Worm (Caenorhabditis elegans) whole organism, mixed stage, embryonic: ENCODE data around the gene nhr-41.

Experiments used
- M03D4.4 ChIP-seq: sonication (generic microtip); optimal IDR thresholded peaks from 2 replicates; lab custom pipeline; 2017; ENCODE audit warnings: mild to moderate bottlenecking, missing genetic modification characterization, missing compliant biosample characterization
- bed-3 ChIP-seq: fragments of 200-800 bp; sonication (Bioruptor generic); optimal IDR thresholded peaks from 3 replicates; lab custom pipeline; 2018; ENCODE audit warnings: mild to moderate bottlenecking, missing genetic modification characterization, moderate library complexity, missing compliant biosample characterization
- blmp-1 ChIP-seq: fragments of 150-350 bp; optimal IDR thresholded peaks from 2 replicates; lab custom pipeline; 2014; ENCODE audit warnings: missing biosample characterization, missing genetic modification characterization
- ceh-39 ChIP-seq: fragments of 150-350 bp; optimal IDR thresholded peaks from 2 replicates; lab custom pipeline; 2014; ENCODE audit warnings: missing biosample characterization, missing genetic modification characterization
- ceh-43 ChIP-seq: fragments of 200-800 bp; sonication (Bioruptor generic); optimal IDR thresholded peaks from 2 replicates; lab custom pipeline; 2018; ENCODE audit warnings: mild to moderate bottlenecking, missing genetic modification characterization, moderate library complexity, missing compliant biosample characterization
- ceh-83 ChIP-seq: fragments of 200-800 bp; sonication (Bioruptor generic); optimal IDR thresholded peaks from 2 replicates; lab custom pipeline; 2018; ENCODE audit warnings: mild to moderate bottlenecking, missing genetic modification characterization, missing compliant biosample characterization
- cnd-1 ChIP-seq: fragments of 200-800 bp; sonication (Bioruptor generic); optimal IDR thresholded peaks from 2 replicates; lab custom pipeline; 2018; ENCODE audit warnings: mild to moderate bottlenecking, missing genetic modification characterization, missing compliant biosample characterization
- drap-1 ChIP-seq: fragments of 200-800 bp; sonication (Bioruptor generic); optimal IDR thresholded peaks from 3 replicates; lab custom pipeline; 2018; ENCODE audit warnings: mild to moderate bottlenecking, missing genetic modification characterization, missing compliant biosample characterization
- elt-1 ChIP-seq: sonication (generic microtip); optimal IDR thresholded peaks from 2 replicates; lab custom pipeline; 2017; ENCODE audit warnings: missing genetic modification characterization, mild to moderate bottlenecking, missing compliant biosample characterization, antibody characterized with exemption, moderate library complexity, borderline replicate concordance; ENCODE audit not compliant: insufficient read depth
- flh-1 ChIP-seq: fragments of 200-800 bp; sonication (Bioruptor generic); optimal IDR thresholded peaks from 2 replicates; lab custom pipeline; 2018; ENCODE audit warnings: mild to moderate bottlenecking, missing genetic modification characterization, moderate library complexity, missing compliant biosample characterization
- ham-2 ChIP-seq: fragments of 200-800 bp; sonication (Bioruptor generic); optimal IDR thresholded peaks from 2 replicates; lab custom pipeline; 2018; ENCODE audit warnings: mild to moderate bottlenecking, missing genetic modification characterization, missing compliant biosample characterization
- hlh-1 ChIP-seq: fragments of 150-350 bp; optimal IDR thresholded peaks from 2 replicates; lab custom pipeline; 2014; ENCODE audit warnings: missing biosample characterization, missing genetic modification reagents, missing genetic modification characterization
- lin-13 ChIP-seq: fragments of 150-350 bp; optimal IDR thresholded peaks from 2 replicates; lab custom pipeline; 2014; ENCODE audit warnings: missing biosample characterization, missing genetic modification characterization
- lin-32 ChIP-seq: fragments of 200-800 bp; sonication (Bioruptor generic); optimal IDR thresholded peaks from 2 replicates; lab custom pipeline; 2018; ENCODE audit warnings: mild to moderate bottlenecking, missing genetic modification characterization, missing compliant biosample characterization
- lsy-2 ChIP-seq: fragments of 150-350 bp; optimal IDR thresholded peaks from 2 replicates; lab custom pipeline; 2014; ENCODE audit warnings: missing biosample characterization, missing genetic modification characterization
- mab-5 ChIP-seq: fragments of 150-350 bp; optimal IDR thresholded peaks from 2 replicates; lab custom pipeline; 2014; ENCODE audit warnings: missing biosample characterization, missing genetic modification characterization
- mep-1 ChIP-seq: fragments of 150-350 bp; optimal IDR thresholded peaks from 2 replicates; lab custom pipeline; 2017; ENCODE audit warnings: missing biosample characterization, missing genetic modification reagents, missing genetic modification characterization, inconsistent platforms
- mls-2 ChIP-seq: sonication (generic microtip); optimal IDR thresholded peaks from 2 replicates; lab custom pipeline; 2016; ENCODE audit warnings: mild to moderate bottlenecking, missing genetic modification characterization, moderate library complexity, missing compliant biosample characterization
- nhr-12 ChIP-seq: fragments of 150-350 bp; optimal IDR thresholded peaks from 2 replicates; lab custom pipeline; 2014; ENCODE audit warnings: missing biosample characterization, missing genetic modification characterization
- nhr-2 ChIP-seq: fragments of 150-350 bp; optimal IDR thresholded peaks from 2 replicates; lab custom pipeline; 2014; ENCODE audit warnings: missing biosample characterization, missing genetic modification characterization
- nhr-237 ChIP-seq: fragments of 150-350 bp; optimal IDR thresholded peaks from 2 replicates; lab custom pipeline; 2014; ENCODE audit warnings: missing biosample characterization, missing genetic modification characterization
- nhr-28 ChIP-seq: fragments of 150-350 bp; optimal IDR thresholded peaks from 2 replicates; lab custom pipeline; 2014; ENCODE audit warnings: missing biosample characterization, missing genetic modification characterization
- nhr-76 ChIP-seq: sonication (generic microtip); optimal IDR thresholded peaks from 2 replicates; lab custom pipeline; 2017; ENCODE audit warnings: missing biosample characterization, missing genetic modification characterization
- pha-4 ChIP-seq: fragments of 150-350 bp; optimal IDR thresholded peaks from 2 replicates; lab custom pipeline; 2018; ENCODE audit warnings: missing biosample characterization, missing genetic modification reagents, missing genetic modification characterization
- sem-2 ChIP-seq: fragments of 200-800 bp; sonication (Bioruptor generic); optimal IDR thresholded peaks from 2 replicates; lab custom pipeline; 2018; ENCODE audit warnings: mild to moderate bottlenecking, missing genetic modification characterization, missing compliant biosample characterization
- snpc-4 ChIP-seq: fragments of 150-350 bp; optimal IDR thresholded peaks from 2 replicates; lab custom pipeline; 2014; ENCODE audit warnings: missing biosample characterization, missing genetic modification characterization
- sptf-1 ChIP-seq: sonication (generic microtip); optimal IDR thresholded peaks from 2 replicates; lab custom pipeline; 2017; ENCODE audit warnings: mild to moderate bottlenecking, missing genetic modification characterization, moderate library complexity, missing compliant biosample characterization
- unc-120 ChIP-seq: sonication (generic microtip); optimal IDR thresholded peaks from 2 replicates; lab custom pipeline; 2017; ENCODE audit warnings: missing genetic modification characterization, missing compliant biosample characterization; ENCODE audit not compliant: poor library complexity, severe bottlenecking
- unc-39 ChIP-seq: fragments of 150-350 bp; optimal IDR thresholded peaks from 2 replicates; lab custom pipeline; 2014; ENCODE audit warnings: missing biosample characterization, missing genetic modification characterization
- unc-62 ChIP-seq: fragments of 150-350 bp; optimal IDR thresholded peaks from 2 replicates; lab custom pipeline; 2014; ENCODE audit warnings: missing biosample characterization, missing genetic modification reagents, missing genetic modification characterization
- zip-8 ChIP-seq: fragments of 150-350 bp; optimal IDR thresholded peaks from 2 replicates; lab custom pipeline; 2014; ENCODE audit warnings: missing biosample characterization, missing genetic modification characterization
- ztf-11 ChIP-seq: fragments of 150-350 bp; optimal IDR thresholded peaks from 2 replicates; lab custom pipeline; 2014; ENCODE audit warnings: missing biosample characterization, missing genetic modification characterization

nhr-41 gene

ce11 chrIV:1400016-1400415 is 14.0 kb downstream of the nhr-41 start:
- TF ChIP-seq ztf-11, result no peak
- no peak for TF ChIP-seq pha-4 (tag; lab: Kevin White, UChicago)
- no peak for TF ChIP-seq lin-32
- TF ChIP-seq sem-2 (GFP tag; lab: Kevin White, UChicago), result no peak
- TF ChIP-seq nhr-28, result no peak
- no peak for TF ChIP-seq lin-13 (tag; lab: Kevin White, UChicago)
- no peak for TF ChIP-seq snpc-4
- no peak for TF ChIP-seq nhr-2 (tag; lab: Kevin White, UChicago)
- no peak for TF ChIP-seq M03D4.4 (tag; lab: Kevin White, UChicago)
- TF ChIP-seq nhr-76 (tag; lab: Kevin White, UChicago), result no peak
- TF ChIP-seq ceh-39 (tag; lab: Kevin White, UChicago), result no peak
- TF ChIP-seq bed-3 (GFP tag; lab: Kevin White, UChicago), result no peak
- TF ChIP-seq cnd-1, result no peak

ce11 chrIV:1403960-1404359 is 17.9 kb downstream of the nhr-41 start:
- TF ChIP-seq snpc-4 (no peak), lin-13 (tag; lab: Kevin White, UChicago) (no peak), unc-120 (tag; lab: Kevin White, UChicago) (no peak), mab-5 (tag; lab: Kevin White, UChicago) (no peak), ceh-43 (no peak), lsy-2 (tag; lab: Kevin White, UChicago) (no peak), flh-1 (no peak), nhr-28 (no peak), ham-2 (GFP tag; lab: Kevin White, UChicago) (no peak), drap-1 (GFP tag; lab: Kevin White, UChicago) (no peak), zip-8 (tag; lab: Kevin White, UChicago) (no peak), pha-4 (tag; lab: Kevin White, UChicago) (no peak), mls-2 (no peak), nhr-237 (tag; lab: Kevin White, UChicago) (no peak), M03D4.4 (tag; lab: Kevin White, UChicago) (no peak), unc-39 (tag; lab: Kevin White, UChicago) (no peak)

- TF ChIP-seq drap-1 (GFP tag; lab: Kevin White, UChicago), result no peak
- no peak for TF ChIP-seq lin-13 (tag; lab: Kevin White, UChicago)
- TF ChIP-seq elt-1 (tag; lab: Kevin White, UChicago), result no peak
- TF ChIP-seq unc-120 (tag; lab: Kevin White, UChicago), result no peak
- no peak for TF ChIP-seq nhr-28
- no peak for TF ChIP-seq bed-3 (GFP tag; lab: Kevin White, UChicago)
- no peak for TF ChIP-seq snpc-4
- no peak for TF ChIP-seq nhr-237 (tag; lab: Kevin White, UChicago)
- TF ChIP-seq hlh-1 (tag; lab: Kevin White, UChicago), result no peak
- no peak for TF ChIP-seq mep-1 (tag; lab: Kevin White, UChicago)
- TF ChIP-seq ceh-39 (tag; lab: Kevin White, UChicago), result no peak
- TF ChIP-seq sptf-1, result no peak
- no peak for TF ChIP-seq ceh-83 (GFP tag; lab: Kevin White, UChicago)
Measured at ce11 chrIV:1405780-1406179, 19.8 kb downstream of the nhr-41 start.

- no peak for TF ChIP-seq ceh-43
Measured at ce11 chrIV:1406267-1406666, 20.3 kb downstream of the nhr-41 start, which contains the start of gene spp-31. TSS of gene spp-31 (plus strand) at chrIV:1406567.

- no peak for TF ChIP-seq pha-4 (tag; lab: Kevin White, UChicago)
- TF ChIP-seq nhr-12 (tag; lab: Kevin White, UChicago), result no peak
- no peak for TF ChIP-seq lin-13 (tag; lab: Kevin White, UChicago)
- TF ChIP-seq ceh-83 (GFP tag; lab: Kevin White, UChicago), result no peak
- no peak for TF ChIP-seq elt-1 (tag; lab: Kevin White, UChicago)
- TF ChIP-seq unc-120 (tag; lab: Kevin White, UChicago), result no peak
- TF ChIP-seq nhr-76 (tag; lab: Kevin White, UChicago), result no peak
- no peak for TF ChIP-seq flh-1
- TF ChIP-seq ceh-39 (tag; lab: Kevin White, UChicago), result no peak
- no peak for TF ChIP-seq unc-62 (GFP tag; lab: Kevin White, UChicago)
- no peak for TF ChIP-seq bed-3 (GFP tag; lab: Kevin White, UChicago)
- TF ChIP-seq nhr-2 (tag; lab: Kevin White, UChicago), result no peak
- TF ChIP-seq snpc-4, result no peak
- no peak for TF ChIP-seq unc-39 (tag; lab: Kevin White, UChicago)
- no peak for TF ChIP-seq lin-32
- TF ChIP-seq blmp-1, result no peak
- TF ChIP-seq cnd-1, result no peak
- no peak for TF ChIP-seq hlh-1 (tag; lab: Kevin White, UChicago)
Measured at ce11 chrIV:1407049-1407448, 21.0 kb downstream of the nhr-41 start.
